Worm (Caenorhabditis elegans) whole organism, dauer: Measurements from ENCODE around the gene misc-1.
"Not testable (repeated sequence)": the region's sequence is repeated elsewhere in the genome, so short reads cannot be mapped to it uniquely, and the experiment has no call there.

Experiments used
- unc-62 ChIP-seq: sonication (generic microtip); optimal IDR thresholded peaks from 2 replicates; lab custom pipeline; 2017; ENCODE audit warnings: missing biosample characterization, missing genetic modification reagents, missing genetic modification characterization

Gene misc-1

ce11 chrII:296911-297440 is 10.6 kb downstream of the misc-1 start, which contains the start of the genes clec-117 and B0432.1:
Gene clec-117 (minus strand): TSS chrII:297011.
Gene B0432.1 (plus strand): TSS chrII:297390.
- TF ChIP-seq unc-62 (GFP tag; lab: Kevin White, UChicago): no peak

ce11 chrII:299684-300083 is 13.3 kb downstream of the misc-1 start, which contains the start of gene K01A2.6:
Gene K01A2.6 (plus strand): TSS chrII:299984.
- no peak for TF ChIP-seq unc-62 (GFP tag; lab: Kevin White, UChicago)

- no peak for TF ChIP-seq unc-62 (GFP tag; lab: Kevin White, UChicago)
These were observed 14.8 kb downstream of the misc-1 start, which contains the start of gene K01A2.5 for ce11 chrII:300977-301772. Gene K01A2.5 (plus strand): TSS chrII:301273.

- no peak for TF ChIP-seq unc-62 (GFP tag; lab: Kevin White, UChicago)
These were observed 17.7 kb downstream of the misc-1 start for ce11 chrII:303927-304711.

- TF ChIP-seq unc-62 (GFP tag; lab: Kevin White, UChicago): no peak
These were observed 19.2 kb downstream of the misc-1 start, which contains the start of gene col-69 for ce11 chrII:305645-306044. Gene col-69 (minus strand): TSS chrII:305745.

- no peak for TF ChIP-seq unc-62 (GFP tag; lab: Kevin White, UChicago)
These were observed 20.7 kb downstream of the misc-1 start, which contains the start of gene K01A2.4 for ce11 chrII:307154-307553. Gene K01A2.4 (plus strand): TSS chrII:307454.

- TF ChIP-seq unc-62 (GFP tag; lab: Kevin White, UChicago): not testable (repeated sequence)
These were observed 25.7 kb downstream of the misc-1 start, which contains the start of gene mps-2 for ce11 chrII:312110-312509. Gene mps-2 (minus strand): TSS chrII:312210.

ce11 chrII:313540-313939 is 27.1 kb downstream of the misc-1 start:
- TF ChIP-seq unc-62 (GFP tag; lab: Kevin White, UChicago): no peak

ce11 chrII:319459-319858 is 33.0 kb downstream of the misc-1 start, which contains the start of gene far-7:
Gene far-7 (plus strand): TSS chrII:319789.
- no peak for TF ChIP-seq unc-62 (GFP tag; lab: Kevin White, UChicago)

- no peak for TF ChIP-seq unc-62 (GFP tag; lab: Kevin White, UChicago)
These were observed 34.4 kb downstream of the misc-1 start for ce11 chrII:320783-321182.

ce11 chrII:321183-321582 is 34.8 kb downstream of the misc-1 start:
- no peak for TF ChIP-seq unc-62 (GFP tag; lab: Kevin White, UChicago)

ce11 chrII:323048-323776 is 36.8 kb downstream of the misc-1 start, which contains the start of gene K01A2.10:
Gene K01A2.10 (minus strand): TSS chrII:323098.
- no peak for TF ChIP-seq unc-62 (GFP tag; lab: Kevin White, UChicago)

- TF ChIP-seq unc-62 (GFP tag; lab: Kevin White, UChicago): no peak
These were observed 39.4 kb downstream of the misc-1 start, which contains the start of gene sgcb-1 for ce11 chrII:325639-326350. Gene sgcb-1 (plus strand): TSS chrII:326300.

ce11 chrII:332419-332818 is 46.0 kb downstream of the misc-1 start, which contains the start of gene cbn-1:
Gene cbn-1 (minus strand): TSS chrII:332519.
- TF ChIP-seq unc-62 (GFP tag; lab: Kevin White, UChicago): no peak
